Worm (Caenorhabditis elegans) whole organism, midembryonic: Measurements from ENCODE around the gene ubc-6.

Experiments
- T22C8.4 ChIP-seq: fragments of 200-800 bp; sonication (Bioruptor generic); IDR thresholded peaks from 2 replicates; pipeline ENCODE4 v1.3.6; 2022; ENCODE audit warnings: missing genetic modification characterization, missing compliant biosample characterization
- flt-1 ChIP-seq: fragments of 200-800 bp; sonication (Bioruptor generic); IDR thresholded peaks from 2 replicates; pipeline ENCODE4 v1.3.6; 2022; ENCODE audit warnings: missing genetic modification characterization, missing compliant biosample characterization
- tab-1 ChIP-seq: fragments of 200-800 bp; sonication (Bioruptor generic); IDR thresholded peaks from 2 replicates; pipeline ENCODE4 v1.3.6; 2022; ENCODE audit warnings: missing genetic modification characterization, missing compliant biosample characterization

- no peak for TF ChIP-seq tab-1 (GFP tag; lab: Robert Waterston, UW)
- no peak for TF ChIP-seq flt-1 (GFP tag; lab: Robert Waterston, UW)
- TF ChIP-seq T22C8.4 (GFP tag; lab: Robert Waterston, UW) = no peak
Observed at ce11 chrII:7456184-7456583, 22.8 kb upstream of the ubc-6 start, which contains the start of gene D1022.3.
